Fruit fly (Drosophila melanogaster) whole organism, embryonic: Measurements from ENCODE around the gene bnl.

Source experiments
- Adf1 ChIP-seq: fragments of 200-800 bp; sonication (Bioruptor generic); IDR thresholded peaks from 2 replicates; pipeline ENCODE4 v1.3.6; 2022; ENCODE audit warnings: missing biosample characterization, missing genetic modification characterization
- Bdp1 ChIP-seq: fragments of 200-800 bp; sonication (Bioruptor generic); optimal IDR thresholded peaks from 3 replicates; lab custom pipeline; 2016; ENCODE audit warnings: missing biosample characterization, missing genetic modification characterization
- CG10321 ChIP-seq: fragments of 200-800 bp; sonication (Bioruptor generic); IDR thresholded peaks from 2 replicates; pipeline ENCODE4 v1.3.6; 2022; ENCODE audit warnings: missing biosample characterization, missing genetic modification characterization
- CG11398 ChIP-seq: fragments of 200-800 bp; sonication (Bioruptor generic); optimal IDR thresholded peaks from 2 replicates; lab custom pipeline; 2016; ENCODE audit warnings: missing biosample characterization, missing genetic modification characterization
- CG11560 ChIP-seq: fragments of 200-800 bp; sonication (Bioruptor generic); IDR thresholded peaks from 3 replicates; pipeline ENCODE4 v1.3.6; 2022; ENCODE audit warnings: missing biosample characterization, missing genetic modification characterization
- CG12391 ChIP-seq: fragments of 200-800 bp; sonication (Bioruptor generic); optimal IDR thresholded peaks from 3 replicates; lab custom pipeline; 2018; ENCODE audit warnings: missing biosample characterization, mild to moderate bottlenecking, missing genetic modification characterization, moderate library complexity
- CG14710 ChIP-seq: fragments of 200-800 bp; sonication (Bioruptor generic); optimal IDR thresholded peaks from 3 replicates; lab custom pipeline; 2019; ENCODE audit warnings: missing biosample characterization, mild to moderate bottlenecking, missing genetic modification characterization, moderate library complexity
- CG1529 ChIP-seq: fragments of 200-800 bp; sonication (Bioruptor generic); optimal IDR thresholded peaks from 3 replicates; lab custom pipeline; 2018; ENCODE audit warnings: missing biosample characterization, missing genetic modification characterization
- CG1602 ChIP-seq: fragments of 200-800 bp; sonication (Bioruptor generic); optimal IDR thresholded peaks from 3 replicates; lab custom pipeline; 2016; ENCODE audit warnings: missing biosample characterization, missing genetic modification characterization
- CG17568 ChIP-seq: fragments of 200-800 bp; sonication (Bioruptor generic); optimal IDR thresholded peaks from 2 replicates; lab custom pipeline; 2018; ENCODE audit warnings: missing biosample characterization, mild to moderate bottlenecking, missing genetic modification characterization, moderate library complexity
- CG31224 ChIP-seq: fragments of 200-800 bp; sonication (Bioruptor generic); IDR thresholded peaks from 2 replicates; pipeline ENCODE4 v1.3.6; 2022; ENCODE audit warnings: missing biosample characterization, missing genetic modification characterization
- CG32767 ChIP-seq: fragments of 200-800 bp; sonication (Bioruptor generic); IDR thresholded peaks from 2 replicates; pipeline ENCODE4 v1.3.6; 2022; ENCODE audit warnings: missing biosample characterization, missing genetic modification characterization
- CG32772 ChIP-seq: fragments of 200-800 bp; sonication (Bioruptor generic); IDR thresholded peaks from 2 replicates; pipeline ENCODE4 v1.3.6; 2022; ENCODE audit warnings: missing biosample characterization, missing genetic modification characterization
- CG34422 ChIP-seq: fragments of 200-800 bp; sonication (Bioruptor generic); IDR thresholded peaks from 3 replicates; pipeline ENCODE4 v1.3.6; 2022; ENCODE audit warnings: missing biosample characterization, missing genetic modification characterization
- CG4707 ChIP-seq: fragments of 200-800 bp; sonication (Bioruptor generic); optimal IDR thresholded peaks from 2 replicates; lab custom pipeline; 2018; ENCODE audit warnings: missing biosample characterization, mild to moderate bottlenecking, missing genetic modification characterization, moderate library complexity
- CG4730 ChIP-seq: fragments of 200-800 bp; sonication (Bioruptor generic); IDR thresholded peaks from 2 replicates; pipeline ENCODE4 v1.3.6; 2022; ENCODE audit warnings: missing biosample characterization, missing genetic modification characterization
- CG9727 ChIP-seq: fragments of 200-800 bp; sonication (Bioruptor generic); optimal IDR thresholded peaks from 3 replicates; lab custom pipeline; 2017; ENCODE audit warnings: missing biosample characterization, mild to moderate bottlenecking, missing genetic modification characterization
- CoRest ChIP-seq: fragments of 200-800 bp; sonication (Bioruptor generic); optimal IDR thresholded peaks from 3 replicates; lab custom pipeline; 2018; ENCODE audit warnings: missing biosample characterization, mild to moderate bottlenecking, missing genetic modification characterization, moderate library complexity
- CrebB ChIP-seq: fragments of 200-800 bp; sonication (Bioruptor generic); optimal IDR thresholded peaks from 3 replicates; lab custom pipeline; 2018; ENCODE audit warnings: missing biosample characterization, mild to moderate bottlenecking, missing genetic modification characterization
- E2f2 ChIP-seq: fragments of 200-800 bp; sonication (Bioruptor generic); IDR thresholded peaks from 2 replicates; pipeline ENCODE4 v1.3.6; 2022; ENCODE audit warnings: missing biosample characterization, missing genetic modification characterization
- Gug ChIP-seq: fragments of 200-800 bp; sonication (Bioruptor generic); IDR thresholded peaks from 4 replicates; pipeline ENCODE4 v1.3.6; 2022; ENCODE audit warnings: missing biosample characterization, missing genetic modification characterization
- HLH54F ChIP-seq: fragments of 200-800 bp; sonication (Bioruptor generic); optimal IDR thresholded peaks from 3 replicates; lab custom pipeline; 2016; ENCODE audit warnings: missing biosample characterization, missing genetic modification characterization
- Lhr ChIP-seq: fragments of 200-800 bp; sonication (Bioruptor generic); optimal IDR thresholded peaks from 3 replicates; lab custom pipeline; 2017; ENCODE audit warnings: mild to moderate bottlenecking, missing biosample characterization, missing genetic modification reagents, missing genetic modification characterization
- Myb ChIP-seq: fragments of 200-800 bp; sonication (Bioruptor generic); optimal IDR thresholded peaks from 2 replicates; lab custom pipeline; 2016; ENCODE audit warnings: missing biosample characterization, missing genetic modification characterization
- Rfx ChIP-seq: fragments of 200-800 bp; sonication (Bioruptor generic); IDR thresholded peaks from 2 replicates; pipeline ENCODE4 v1.3.6; 2022; ENCODE audit warnings: missing biosample characterization, missing genetic modification characterization
- Stat92E ChIP-seq, 3 experiments: fragments of >200 bp in 2 of 3; fragments of 200-800 bp in 1 of 3; sonication (Bioruptor generic) in 1 of 3; optimal IDR thresholded peaks; 2 replicates each; lab custom pipeline; 2017 to 2019; ENCODE audit warnings: missing biosample characterization in 3 of 3, missing genetic modification characterization in 3 of 3, mild to moderate bottlenecking in 1 of 3, moderate library complexity in 1 of 3
- TFAM ChIP-seq: fragments of 200-800 bp; sonication (Bioruptor generic); optimal IDR thresholded peaks from 2 replicates; lab custom pipeline; 2017; ENCODE audit warnings: missing biosample characterization, missing genetic modification characterization, inconsistent platforms
- ash1 ChIP-seq: fragments of 200-800 bp; sonication (Bioruptor generic); optimal IDR thresholded peaks from 2 replicates; lab custom pipeline; 2018; ENCODE audit warnings: missing biosample characterization, mild to moderate bottlenecking, missing genetic modification characterization
- bsh ChIP-seq, 2 experiments: fragments of 200-800 bp; sonication (Bioruptor generic); optimal IDR thresholded peaks; 2 replicates each; lab custom pipeline; 2017 to 2018; ENCODE audit warnings: mild to moderate bottlenecking in 2 of 2, missing biosample characterization in 2 of 2, missing genetic modification characterization in 2 of 2, moderate library complexity in 1 of 2
- cato ChIP-seq: fragments of 200-800 bp; sonication (Bioruptor generic); optimal IDR thresholded peaks from 2 replicates; lab custom pipeline; 2016; ENCODE audit warnings: missing biosample characterization, missing genetic modification characterization, borderline replicate concordance
- corto ChIP-seq: fragments of 200-800 bp; sonication (Bioruptor generic); optimal IDR thresholded peaks from 2 replicates; lab custom pipeline; 2016; ENCODE audit warnings: missing biosample characterization, mild to moderate bottlenecking, missing genetic modification characterization, moderate library complexity
- cwo ChIP-seq: fragments of 200-800 bp; sonication (Bioruptor generic); optimal IDR thresholded peaks from 3 replicates; lab custom pipeline; 2017; ENCODE audit warnings: missing biosample characterization, missing genetic modification characterization, mild to moderate bottlenecking, moderate library complexity, missing genetic modification reagents
- eve ChIP-seq, 2 experiments: fragments of >200 bp; optimal IDR thresholded peaks; 2 replicates each; lab custom pipeline; 2017; ENCODE audit warnings: missing biosample characterization in 2 of 2, missing genetic modification characterization in 2 of 2
- ewg ChIP-seq: fragments of 200-800 bp; sonication (Bioruptor generic); optimal IDR thresholded peaks from 3 replicates; lab custom pipeline; 2017; ENCODE audit warnings: mild to moderate bottlenecking, missing biosample characterization, missing genetic modification reagents, missing genetic modification characterization
- fru ChIP-seq: fragments of >200 bp; optimal IDR thresholded peaks from 2 replicates; lab custom pipeline; 2017
- hth ChIP-seq: fragments of >200 bp; optimal IDR thresholded peaks from 2 replicates; lab custom pipeline; 2017; ENCODE audit warnings: inconsistent platforms
- jigr1 ChIP-seq: fragments of 200-800 bp; sonication (Bioruptor generic); IDR thresholded peaks from 3 replicates; pipeline ENCODE4 v1.3.6; 2022; ENCODE audit warnings: missing biosample characterization, missing genetic modification characterization
- klu ChIP-seq: fragments of 200-800 bp; sonication (Bioruptor generic); IDR thresholded peaks from 2 replicates; pipeline ENCODE4 v1.3.6; 2022; ENCODE audit warnings: missing biosample characterization, missing genetic modification characterization
- knrl ChIP-seq: fragments of 200-800 bp; sonication (Bioruptor generic); IDR thresholded peaks from 3 replicates; pipeline ENCODE4 v1.3.6; 2022; ENCODE audit warnings: missing biosample characterization, missing genetic modification characterization; ENCODE audit not compliant: partially characterized antibody
- psq ChIP-seq: fragments of 200-800 bp; sonication (Bioruptor generic); optimal IDR thresholded peaks from 2 replicates; lab custom pipeline; 2017; ENCODE audit warnings: missing biosample characterization, missing genetic modification characterization
- ranshi ChIP-seq: fragments of 200-800 bp; sonication (Bioruptor generic); IDR thresholded peaks from 2 replicates; pipeline ENCODE4 v1.3.6; 2022; ENCODE audit warnings: missing biosample characterization, missing genetic modification characterization
- ro ChIP-seq: fragments of 200-800 bp; sonication (Bioruptor generic); IDR thresholded peaks from 2 replicates; pipeline ENCODE4 v1.3.6; 2022; ENCODE audit warnings: missing biosample characterization, missing genetic modification characterization
- sc ChIP-seq, 3 experiments: fragments of >200 bp in 2 of 3; fragments of 200-800 bp in 1 of 3; sonication (Bioruptor generic) in 1 of 3; optimal IDR thresholded peaks; 2 replicates in 2 of 3; 3 replicates in 1 of 3; lab custom pipeline; 2017; ENCODE audit warnings: mild to moderate bottlenecking in 1 of 3, missing biosample characterization in 1 of 3, missing genetic modification characterization in 1 of 3, missing genetic modification reagents in 1 of 3
- seq ChIP-seq: fragments of 200-800 bp; sonication (Bioruptor generic); IDR thresholded peaks from 2 replicates; pipeline ENCODE4 v1.3.6; 2022; ENCODE audit warnings: missing biosample characterization, missing genetic modification characterization
- ssp ChIP-seq: fragments of 200-800 bp; sonication (Bioruptor generic); IDR thresholded peaks from 2 replicates; pipeline ENCODE4 v1.3.6; 2022; ENCODE audit warnings: missing biosample characterization, missing genetic modification characterization
- tx ChIP-seq: fragments of 200-800 bp; sonication (Bioruptor generic); optimal IDR thresholded peaks from 2 replicates; lab custom pipeline; 2016; ENCODE audit warnings: missing biosample characterization, missing genetic modification characterization
- zfh2 ChIP-seq: fragments of 200-800 bp; sonication (Bioruptor generic); optimal IDR thresholded peaks from 2 replicates; lab custom pipeline; 2016; ENCODE audit warnings: missing biosample characterization, missing genetic modification characterization

bnl gene

DNA sequence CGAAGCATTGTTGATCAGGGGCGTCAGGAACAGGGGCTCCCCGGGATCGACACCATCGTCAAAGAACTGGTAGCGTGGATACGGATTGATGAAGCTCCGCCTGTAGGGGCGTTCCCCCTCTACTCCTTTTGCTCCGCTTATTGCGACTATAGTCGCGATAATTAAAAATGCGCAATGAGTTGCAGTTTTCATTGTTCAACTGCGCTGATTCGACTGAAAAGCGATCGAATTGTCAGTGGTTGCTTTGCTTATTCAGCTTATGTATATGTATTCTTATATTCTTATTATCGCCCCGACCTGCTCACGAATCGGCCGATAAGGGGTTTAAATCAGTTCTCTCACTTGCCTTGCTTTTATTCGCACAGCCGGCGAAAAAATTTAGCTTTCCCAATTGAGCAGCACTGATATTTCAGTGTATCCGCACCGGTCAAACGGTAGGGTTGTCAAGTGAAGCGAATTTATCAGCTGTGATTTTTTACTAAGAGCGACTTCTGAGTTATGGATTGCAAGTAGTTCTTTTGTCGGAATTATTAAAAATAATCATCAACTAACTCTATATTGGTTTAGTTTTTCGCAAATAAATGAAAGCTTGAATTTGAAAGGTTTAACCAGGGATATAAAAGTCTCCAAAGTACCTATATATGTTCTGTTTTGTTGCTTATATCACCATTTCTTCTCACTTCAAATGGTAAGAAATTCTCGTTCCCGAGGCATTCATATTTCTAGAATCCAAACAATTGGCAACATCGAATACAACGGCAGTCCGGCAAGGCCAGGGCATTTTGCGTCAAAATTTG, 27.6 kb upstream of the bnl start, which contains the start of the genes CG4572 and CG4686 (continued):
- TF ChIP-seq ranshi = peak; percentile 60; the same call in 1 of the 2 replicates
- peak; percentile 53 for TF ChIP-seq ewg (GFP tag; lab: Kevin White, UChicago)
- peak in 1 of 2 experiments; percentile 58 for TF ChIP-seq bsh (GFP tag; optimal IDR thresholded peaks at IDR 0.05; lab: Kevin White, UChicago)
- TF ChIP-seq CG4730 (GFP tag; lab: Robert Waterston, UW) = peak; percentile 54
- peak; percentile 85 for TF ChIP-seq HLH54F
- TF ChIP-seq Lhr (GFP tag; lab: Kevin White, UChicago) = peak; percentile 48
- TF ChIP-seq jigr1 (GFP tag; lab: Robert Waterston, UW) = peak; percentile 58; the same call in 1 of the 3 replicates
- peak; percentile 69; the same call in 1 of the 2 replicates for TF ChIP-seq CG31224 (GFP tag; lab: Robert Waterston, UW)
- TF ChIP-seq ash1 (GFP tag; lab: Kevin White, UChicago) = no peak
- peak; percentile 51; the same call in 1 of the 2 replicates for TF ChIP-seq Adf1 (GFP tag; lab: Robert Waterston, UW)
- TF ChIP-seq tx (GFP tag; lab: Kevin White, UChicago) = peak; percentile 78
- no peak for TF ChIP-seq CG32767 (GFP tag; lab: Robert Waterston, UW)
- no peak for TF ChIP-seq eve (GFP tag; optimal IDR thresholded peaks at IDR 0.05; lab: Kevin White, UChicago)
- TF ChIP-seq fru (lab: Kevin White, UChicago) = no peak
- peak; percentile 85 for TF ChIP-seq CG34422
- peak; percentile 59 for TF ChIP-seq CG32772

DNA sequence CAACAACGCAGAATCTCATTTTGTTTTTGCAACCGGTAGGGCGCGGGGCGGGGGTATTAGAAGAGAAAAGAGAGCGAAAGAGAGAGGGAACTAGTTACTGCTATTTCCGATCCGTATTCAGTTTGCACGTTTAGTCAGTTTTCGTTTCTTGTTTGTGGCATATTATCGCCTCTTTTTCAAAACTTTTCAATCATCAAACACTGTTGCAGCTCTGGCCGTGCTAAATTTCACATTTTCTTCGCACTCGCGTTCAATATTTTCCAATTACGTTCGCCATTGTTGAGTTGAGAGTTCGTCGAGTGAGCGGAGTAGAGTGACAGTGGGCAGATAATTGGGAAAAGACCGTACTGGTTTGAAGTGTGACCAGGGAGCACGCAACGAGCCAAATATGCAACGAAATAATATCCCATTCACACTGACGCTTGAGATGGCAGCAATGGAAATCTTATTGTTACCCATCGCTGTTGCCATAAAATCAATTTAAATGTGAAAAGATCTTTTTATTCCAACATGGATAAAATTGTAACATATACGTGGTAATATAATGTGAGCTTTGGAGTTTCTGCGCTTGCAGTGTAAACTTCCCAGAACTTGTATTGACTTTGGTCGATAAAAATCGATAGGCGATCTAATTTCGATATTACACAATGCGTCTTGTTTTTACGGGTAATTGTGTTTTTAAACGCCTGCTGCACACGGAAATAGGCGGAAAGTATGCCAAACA, 24.5 kb upstream of the bnl start, which contains the start of the genes Ire1 and Mrm2:
Gene Ire1 (minus strand): TSS at position 296 of the 724 bp plus-strand sequence.
Gene Mrm2 (plus strand): TSS at position 615 of the 724 bp plus-strand sequence.
- TF ChIP-seq klu (peak; percentile 74), Gug (peak; percentile 88), CG4707 (GFP tag; lab: Kevin White, UChicago) (peak; percentile 84), TFAM (GFP tag; lab: Kevin White, UChicago) (no peak), CG1602 (peak; percentile 81), ro (GFP tag; lab: Robert Waterston, UW) (no peak), Rfx (peak; percentile 90), CoRest (tag; lab: Kevin White, UChicago) (peak; percentile 87), CG11560 (peak; percentile 64; the same call in 1 of the 3 replicates), ssp (peak; percentile 100), CG12391 (tag; lab: Kevin White, UChicago) (peak; percentile 89), CrebB (peak; percentile 55), zfh2 (GFP tag; lab: Kevin White, UChicago) (peak; percentile 89), cwo (GFP tag; lab: Kevin White, UChicago) (peak; percentile 53), sc (optimal IDR thresholded peaks at IDR 0.05; lab: Kevin White, UChicago) (no peak), sc (GFP tag; optimal IDR thresholded peaks at IDR 0.05; lab: Kevin White, UChicago) (no peak), knrl (GFP tag; lab: Robert Waterston, UW) (peak; percentile 85), Bdp1 (peak; percentile 75), Myb (GFP tag; lab: Kevin White, UChicago) (peak; percentile 84), CG9727 (GFP tag; lab: Kevin White, UChicago) (peak; percentile 79), CG1529 (GFP tag; lab: Kevin White, UChicago) (no peak), Stat92E (GFP tag; optimal IDR thresholded peaks at IDR 0.05; lab: Kevin White, UChicago) (peak in 1 of 3 experiments; percentile 58), CG17568 (no peak), E2f2 (GFP tag; lab: Robert Waterston, UW) (peak; percentile 52), hth (lab: Kevin White, UChicago) (no peak), CG11398 (GFP tag; lab: Kevin White, UChicago) (peak; percentile 69), CG10321 (GFP tag; lab: Robert Waterston, UW) (no peak), psq (GFP tag; lab: Kevin White, UChicago) (peak; percentile 53), seq (GFP tag; lab: Robert Waterston, UW) (peak; percentile 29; the same call in 1 of the 2 replicates), CG14710 (tag; lab: Kevin White, UChicago) (peak; percentile 94), corto (GFP tag; lab: Kevin White, UChicago) (no peak), cato (peak; percentile 49)
